Worm (Caenorhabditis elegans): ENCODE measurements around the gene T10F2.5.

DNA sequence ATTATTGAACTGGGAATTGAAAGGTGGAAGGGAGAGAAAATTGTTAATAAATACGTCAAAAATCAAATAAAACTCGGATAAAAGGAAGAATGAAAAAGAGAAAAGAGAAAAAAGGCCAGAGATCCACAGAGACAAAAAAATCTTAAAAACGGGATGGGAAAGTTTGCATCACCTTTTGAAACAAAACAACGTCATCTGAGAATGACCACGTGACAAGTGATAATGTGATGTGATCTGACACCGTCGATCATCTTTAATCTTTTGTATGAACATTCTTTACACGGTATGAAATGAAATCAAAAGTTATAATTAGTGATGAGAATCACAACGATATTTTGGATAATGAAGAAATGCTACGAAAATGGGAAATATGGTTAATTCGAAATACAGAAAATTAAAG lies 6.3 kb upstream of the T10F2.5 start:
- no peak for TF ChIP-seq nhr-11 (tag; optimal IDR thresholded peaks at IDR 0.05)
- TF ChIP-seq nhr-232 (tag; optimal IDR thresholded peaks at IDR 0.05): no peak
- no peak for TF ChIP-seq pag-3 (tag; optimal IDR thresholded peaks at IDR 0.05; ENCODE audit: borderline replicate concordance)

Data from whole organism, late embryonic.